Worm (Caenorhabditis elegans): ENCODE data around the gene srxa-18.

Gene srxa-18

DNA sequence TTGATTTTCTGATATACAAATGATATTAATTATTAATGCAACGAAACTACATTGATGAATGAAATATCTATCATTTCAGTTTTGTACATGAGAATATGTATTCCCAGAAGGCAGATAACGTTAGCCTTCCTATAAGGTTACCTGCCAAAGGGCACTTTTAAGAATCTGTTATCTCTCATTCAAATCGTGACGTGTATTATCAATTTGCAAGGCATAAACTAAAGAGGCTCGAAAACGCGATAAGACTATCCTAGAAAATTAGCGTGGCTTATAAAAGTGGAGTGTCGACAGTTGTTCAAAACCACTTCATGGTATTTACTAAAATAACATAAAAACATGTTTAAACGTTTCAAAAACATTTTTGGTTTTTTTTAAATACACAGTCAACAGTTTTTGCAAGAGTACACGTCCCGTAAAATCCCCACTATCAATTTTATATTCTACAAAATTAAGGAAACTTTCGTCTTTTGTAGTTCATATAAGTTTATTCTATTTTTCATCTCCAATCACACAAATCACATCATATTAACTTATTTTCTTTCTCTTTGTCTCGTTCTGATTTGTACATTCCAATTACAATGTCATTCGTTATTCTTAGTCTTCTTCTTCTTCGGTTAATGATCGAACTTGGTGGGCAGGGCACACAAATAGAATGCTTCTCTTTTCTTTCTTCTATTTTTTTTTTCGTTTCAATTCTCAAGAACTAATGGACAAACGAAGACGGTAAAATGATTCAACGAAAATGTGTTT, 4.2 kb upstream of the srxa-18 start, which contains the start of gene C08B6.10:
Gene C08B6.10 (plus strand): TSS at position 700 of the 750 bp plus-strand sequence.
- no peak for TF ChIP-seq unc-62 (GFP tag; optimal IDR thresholded peaks at IDR 0.05)

DNA sequence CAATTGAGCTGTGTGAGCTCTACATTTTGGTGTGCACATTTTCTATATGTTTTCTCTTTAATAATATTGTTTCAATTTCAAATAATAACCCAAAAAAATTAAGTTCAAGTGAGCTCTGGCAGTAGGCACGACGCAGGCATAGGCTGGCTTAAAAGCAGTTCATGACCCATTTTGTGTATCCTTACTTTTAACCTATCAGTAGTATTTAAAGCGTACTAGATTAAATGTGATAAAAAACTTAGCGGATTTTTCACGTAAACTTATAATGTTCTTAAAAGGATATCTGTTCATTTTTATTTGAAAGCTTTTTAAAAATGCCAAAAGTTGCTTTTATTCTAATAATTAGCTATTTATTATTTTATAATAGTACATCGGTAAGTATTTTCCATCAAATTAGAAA, 2.5 kb upstream of the srxa-18 start, which contains the start of gene C08B6.6:
Gene C08B6.6 (plus strand): TSS at position 301 of the 400 bp plus-strand sequence.
- no peak for TF ChIP-seq unc-62 (GFP tag; optimal IDR thresholded peaks at IDR 0.05)

DNA sequence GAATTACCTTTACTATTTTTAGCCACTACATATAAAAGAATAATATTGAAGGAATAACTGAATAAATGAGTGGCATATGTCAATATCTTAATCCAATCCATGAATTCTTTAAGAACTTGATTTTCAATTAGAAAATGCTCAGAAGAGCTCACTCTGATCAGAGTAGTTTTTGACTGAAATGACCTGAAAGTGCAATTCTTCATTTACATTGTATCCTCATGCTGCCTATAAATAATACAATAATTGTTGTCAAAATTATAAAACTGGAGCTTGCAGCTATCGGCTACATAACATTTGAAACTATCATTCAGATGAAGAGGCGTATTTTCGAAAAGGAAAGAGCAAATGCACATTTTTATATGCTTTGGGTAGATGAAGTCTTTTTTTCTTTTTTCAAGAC, 1.9 kb upstream of the srxa-18 start, which contains the start of gene srxa-19:
Gene srxa-19 (minus strand): TSS at position 101 of the 400 bp plus-strand sequence.
- no peak for TF ChIP-seq unc-62 (GFP tag; optimal IDR thresholded peaks at IDR 0.05)

DNA sequence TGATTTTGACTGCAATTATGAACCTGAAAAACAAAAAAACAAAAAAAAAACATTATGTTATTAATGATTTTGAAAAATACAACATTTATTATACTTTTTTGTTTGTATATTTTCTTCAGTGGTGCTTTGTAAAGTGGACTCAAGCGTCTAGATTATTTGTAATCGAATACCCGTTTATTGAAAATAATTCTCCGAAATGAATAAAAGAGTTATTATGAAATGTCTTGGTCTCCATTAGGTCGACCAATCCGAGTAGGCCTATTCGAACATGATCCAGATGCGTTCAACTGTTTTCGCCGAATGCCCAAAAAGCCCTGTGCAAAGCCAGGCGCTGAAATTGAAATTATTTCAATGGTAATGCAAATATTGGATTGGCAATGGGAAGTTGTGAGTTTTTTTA, 3.3 kb downstream of the srxa-18 start, which contains the start of gene C08B6.5:
Gene C08B6.5 (plus strand): TSS at position 301 of the 400 bp plus-strand sequence.
- TF ChIP-seq unc-62 (GFP tag; optimal IDR thresholded peaks at IDR 0.05) = no peak

DNA sequence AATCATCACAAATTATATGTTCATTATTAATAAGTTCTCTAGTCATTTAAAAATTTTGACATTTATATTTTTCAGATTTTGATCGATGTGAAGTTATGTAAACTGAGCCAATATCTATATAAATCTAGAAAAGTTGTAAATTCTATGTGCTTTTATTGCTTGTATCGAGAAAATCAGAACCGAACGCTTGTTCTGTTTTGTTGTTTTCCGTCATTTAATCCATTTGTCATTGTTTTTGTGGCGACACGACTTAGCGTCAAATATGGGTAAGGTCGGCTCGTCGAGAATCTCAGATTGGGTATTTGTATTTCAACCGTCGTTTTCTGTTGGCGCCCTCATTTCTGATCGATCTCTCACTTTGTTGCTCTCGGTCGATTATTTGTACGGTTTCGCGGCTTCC, 6.5 kb downstream of the srxa-18 start, which contains the start of gene cht-5:
Gene cht-5 (plus strand): TSS at position 301 of the 400 bp plus-strand sequence.
- TF ChIP-seq unc-62 (GFP tag; optimal IDR thresholded peaks at IDR 0.05) = no peak

DNA sequence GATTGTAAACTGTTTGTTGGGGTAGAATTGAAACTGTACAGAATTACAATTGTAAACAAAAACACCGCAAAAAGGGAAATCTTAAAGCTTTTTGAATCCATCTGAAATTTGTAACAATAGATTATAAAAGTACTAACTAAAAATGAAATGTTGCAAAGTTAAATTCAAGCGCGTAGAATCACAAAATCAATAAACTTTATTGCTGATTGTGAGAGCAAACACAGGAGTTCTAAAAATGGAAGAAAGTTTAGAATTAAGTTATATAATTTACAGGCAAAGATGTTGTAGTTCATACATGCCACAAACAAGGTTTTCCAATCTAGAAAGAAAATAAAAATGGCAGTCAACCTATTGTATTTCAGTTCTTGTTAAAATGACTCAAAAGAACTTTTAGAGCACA, 8.6 kb downstream of the srxa-18 start, which contains the start of gene C08B6.3:
Gene C08B6.3 (minus strand): TSS at position 101 of the 400 bp plus-strand sequence.
- TF ChIP-seq unc-62 (GFP tag; optimal IDR thresholded peaks at IDR 0.05) = no peak

- no peak for TF ChIP-seq unc-62 (GFP tag; optimal IDR thresholded peaks at IDR 0.05)
Measured at ce11 chrV:10111129-10111528, 9.7 kb downstream of the srxa-18 start.

DNA sequence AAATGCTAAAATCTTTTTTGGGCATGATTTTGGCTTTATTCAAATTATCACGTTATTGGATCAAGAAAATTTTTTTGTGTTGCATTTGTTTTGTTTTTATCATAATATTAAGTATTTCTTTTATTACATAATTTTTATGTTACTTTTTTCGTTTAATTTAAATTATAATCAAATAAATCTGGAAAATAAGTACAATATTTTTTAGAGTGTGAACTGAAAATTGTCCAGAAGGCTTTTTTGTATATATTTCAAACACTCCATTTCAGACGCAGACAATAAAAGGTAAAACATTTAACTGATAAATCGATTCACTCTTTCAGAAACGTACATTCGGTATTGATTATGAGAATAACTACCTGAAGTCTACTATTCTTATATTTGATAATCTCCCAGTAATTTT, 13.5 kb downstream of the srxa-18 start, which contains the start of gene C08B6.11:
Gene C08B6.11 (plus strand): TSS at position 301 of the 400 bp plus-strand sequence.
- TF ChIP-seq unc-62 (GFP tag; optimal IDR thresholded peaks at IDR 0.05) = no peak

DNA sequence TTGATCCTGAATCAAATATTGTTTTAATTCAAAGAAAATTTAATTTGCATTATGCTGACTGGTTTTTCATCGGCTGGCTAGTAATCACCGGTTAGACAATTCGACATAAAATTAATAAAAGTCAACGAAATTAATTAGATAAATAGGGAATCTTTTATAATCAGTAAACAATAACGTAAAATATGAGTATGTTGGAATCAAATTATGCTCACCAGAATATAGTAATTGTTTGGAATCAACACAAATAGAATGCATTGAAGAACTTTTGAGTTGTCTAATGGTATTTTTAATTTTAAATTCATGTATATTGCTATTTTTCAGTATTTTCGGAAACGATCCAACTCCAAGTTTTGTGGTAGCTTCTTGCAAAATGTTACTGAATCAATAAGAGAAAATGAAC, 15.4 kb downstream of the srxa-18 start, which contains the start of gene C08B6.2:
Gene C08B6.2 (plus strand): TSS at position 301 of the 400 bp plus-strand sequence.
- TF ChIP-seq unc-62 (GFP tag; optimal IDR thresholded peaks at IDR 0.05) = no peak

DNA sequence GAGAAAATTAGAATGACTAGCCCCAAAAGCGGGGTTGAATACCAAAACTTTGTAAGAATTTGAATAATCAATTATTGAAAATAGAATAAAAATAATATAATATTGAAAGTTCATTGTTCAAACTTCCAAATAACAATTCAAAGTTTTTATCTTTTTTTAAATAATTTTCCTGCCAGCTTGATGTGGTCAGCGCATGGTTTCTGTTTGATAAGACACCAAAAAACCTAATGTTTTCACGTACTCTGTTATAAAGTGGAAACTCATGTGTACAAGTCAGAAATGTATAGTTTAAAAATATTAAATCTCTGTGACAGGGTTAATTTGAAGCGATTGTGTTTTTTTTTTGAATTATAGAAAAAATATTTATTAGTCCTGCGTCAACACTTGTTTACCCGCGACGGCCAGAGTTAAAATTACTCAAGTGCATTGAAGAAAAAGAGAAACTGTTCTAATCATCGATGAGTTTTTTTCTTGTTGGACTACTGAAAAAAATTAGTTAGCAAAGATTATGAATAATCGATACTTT, 15.9 kb downstream of the srxa-18 start, which contains the start of gene ugt-17:
Gene ugt-17 (minus strand): TSS at position 180 of the 526 bp plus-strand sequence.
- TF ChIP-seq unc-62 (GFP tag; optimal IDR thresholded peaks at IDR 0.05) = no peak

DNA sequence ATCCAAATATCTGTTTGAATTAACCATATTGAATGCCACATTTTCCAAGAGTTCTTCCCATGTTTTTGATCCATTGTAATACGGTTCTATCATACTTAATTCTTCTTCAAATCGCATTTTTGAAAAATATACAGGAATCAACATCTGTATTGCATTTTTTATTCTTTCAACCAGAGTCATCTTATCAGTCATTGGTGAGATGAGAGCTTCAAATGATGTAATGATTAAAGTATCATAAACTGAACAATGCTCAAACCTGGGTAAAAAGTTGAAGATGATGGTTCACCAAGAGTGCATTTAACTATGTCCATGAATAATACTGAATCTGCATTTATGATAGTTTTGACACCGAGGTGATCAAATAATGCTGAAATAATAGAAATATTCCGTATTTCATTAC, 17.0 kb downstream of the srxa-18 start:
- TF ChIP-seq unc-62 (GFP tag; optimal IDR thresholded peaks at IDR 0.05) = no peak

ce11 chrV:10101916-10102315, 18.9 kb downstream of the srxa-18 start, which contains the start of gene C08B6.14:
TSS of gene C08B6.14 (minus strand) at chrV:10102016.
- TF ChIP-seq unc-62 (GFP tag; optimal IDR thresholded peaks at IDR 0.05) = no peak

DNA sequence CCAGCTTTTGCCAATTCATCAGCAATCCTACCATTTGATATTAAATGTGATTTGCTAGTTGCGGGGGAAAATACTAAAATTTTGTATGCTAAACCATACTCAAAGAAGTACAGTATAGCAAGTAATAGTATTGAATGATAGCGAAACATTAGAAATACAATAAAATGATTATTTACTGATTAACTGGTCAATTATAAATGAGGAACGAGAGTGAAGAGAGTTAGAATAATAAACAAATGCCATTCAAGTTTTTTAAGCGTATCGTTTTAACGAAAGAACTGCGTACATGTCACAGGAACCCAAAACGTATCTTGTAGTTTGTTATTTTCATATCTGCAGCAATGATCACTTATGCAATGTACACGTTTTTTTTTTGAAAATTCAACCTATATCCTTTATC, 22.4 kb downstream of the srxa-18 start, which contains the start of gene ugt-47:
Gene ugt-47 (minus strand): TSS at position 169 of the 400 bp plus-strand sequence.
- no peak for TF ChIP-seq unc-62 (GFP tag; optimal IDR thresholded peaks at IDR 0.05)

ce11 chrV:10096932-10097331, 23.9 kb downstream of the srxa-18 start:
- TF ChIP-seq unc-62 (GFP tag; optimal IDR thresholded peaks at IDR 0.05) = no peak

DNA sequence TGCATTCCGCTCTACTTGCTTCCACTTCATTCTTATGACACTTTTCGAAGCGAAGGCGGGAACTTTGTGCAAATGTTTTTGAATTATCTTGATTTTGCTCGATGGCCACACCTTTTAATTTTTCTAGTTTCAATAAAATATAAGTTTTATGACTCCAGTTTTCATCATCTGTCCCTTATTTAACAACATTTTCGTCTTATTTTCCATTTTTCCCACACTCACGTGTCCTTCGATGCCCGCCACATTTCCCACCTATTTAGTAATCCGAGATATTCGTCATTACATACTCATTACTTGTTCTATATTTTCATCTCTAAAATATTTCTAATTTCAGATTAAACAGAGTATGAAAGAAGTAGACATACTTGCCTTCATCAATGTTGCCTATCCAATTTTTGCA, 26.4 kb downstream of the srxa-18 start, which contains the start of gene srd-49:
Gene srd-49 (plus strand): TSS at position 301 of the 400 bp plus-strand sequence.
- no peak for TF ChIP-seq unc-62 (GFP tag; optimal IDR thresholded peaks at IDR 0.05)

- TF ChIP-seq unc-62 (GFP tag; optimal IDR thresholded peaks at IDR 0.05) = no peak
Measured at ce11 chrV:10091152-10091551, 29.6 kb downstream of the srxa-18 start, which contains the start of gene R04B5.11. TSS of gene R04B5.11 (minus strand) at chrV:10091252.

Measured in whole organism, dauer.